Fruit fly (Drosophila melanogaster) whole organism, larva: ENCODE results near the gene Creld.

ENCODE experiments used
- noc ChIP-seq: fragments of 200-800 bp; sonication (Bioruptor generic); optimal IDR thresholded peaks from 3 replicates; lab custom pipeline; 2019; ENCODE audit warnings: missing biosample characterization, mild to moderate bottlenecking, missing genetic modification characterization, moderate library complexity

Creld gene

dm6 chr2L:131466-132270, 29.5 kb downstream of the Creld start, which contains the start of gene Gs1:
Gene Gs1, plus strand, starts transcription at chr2L:132077.
- TF ChIP-seq noc (tag; lab: Kevin White, UChicago), result peak; percentile 71

dm6 chr2L:134563-135382, 32.6 kb downstream of the Creld start:
- no peak for TF ChIP-seq noc (tag; lab: Kevin White, UChicago)

- TF ChIP-seq noc (tag; lab: Kevin White, UChicago), result peak; percentile 69
Observed at dm6 chr2L:135383-136130, 33.4 kb downstream of the Creld start.

dm6 chr2L:136131-136426, 33.9 kb downstream of the Creld start:
- TF ChIP-seq noc (tag; lab: Kevin White, UChicago), result peak; percentile 35

- peak; percentile 90 for TF ChIP-seq noc (tag; lab: Kevin White, UChicago)
Observed at dm6 chr2L:136747-137709, 34.8 kb downstream of the Creld start.

dm6 chr2L:138063-138462, 35.9 kb downstream of the Creld start:
- no peak for TF ChIP-seq noc (tag; lab: Kevin White, UChicago)

- TF ChIP-seq noc (tag; lab: Kevin White, UChicago), result peak; percentile 12
Observed at dm6 chr2L:139610-140009, 37.4 kb downstream of the Creld start.

dm6 chr2L:140849-141248, 38.7 kb downstream of the Creld start, which contains the start of the genes CG31975 and ovm:
Gene CG31975, minus strand, starts transcription at chr2L:140992.
Gene ovm, minus strand, starts transcription at chr2L:140992.
- TF ChIP-seq noc (tag; lab: Kevin White, UChicago), result peak; percentile 10

- no peak for TF ChIP-seq noc (tag; lab: Kevin White, UChicago)
Observed at dm6 chr2L:143088-143487, 40.9 kb downstream of the Creld start, which contains the start of the genes CG31974 and CG11454. Gene CG31974, minus strand, starts transcription at chr2L:143091. Gene CG11454, plus strand, starts transcription at chr2L:143323.

dm6 chr2L:146503-146902, 44.3 kb downstream of the Creld start:
- no peak for TF ChIP-seq noc (tag; lab: Kevin White, UChicago)

- no peak for TF ChIP-seq noc (tag; lab: Kevin White, UChicago)
Observed at dm6 chr2L:153142-153541, 51.0 kb downstream of the Creld start, which contains the start of gene CG42399. Gene CG42399, minus strand, starts transcription at chr2L:153300.
